Fruit fly (Drosophila melanogaster): ENCODE data around the gene CG34164.

The CG34164 gene

dm6 chr2L:12025505-12025904 is 30.6 kb upstream of the CG34164 start (continued):
- TF ChIP-seq pdm3 (GFP tag; optimal IDR thresholded peaks at IDR 0.05) (no peak), CG7368 (GFP tag; optimal IDR thresholded peaks at IDR 0.05) (no peak), CG1621 (tag; optimal IDR thresholded peaks at IDR 0.05) (peak; percentile 40), CG4318 (GFP tag; optimal IDR thresholded peaks at IDR 0.05) (no peak), Hr4 (GFP tag; optimal IDR thresholded peaks at IDR 0.05) (no peak), CG32006 (GFP tag; optimal IDR thresholded peaks at IDR 0.05) (peak; percentile 7), Sox15 (GFP tag; optimal IDR thresholded peaks at IDR 0.05) (no peak), Lpt (GFP tag; optimal IDR thresholded peaks at IDR 0.05) (peak; percentile 31), salr (GFP tag; optimal IDR thresholded peaks at IDR 0.05) (peak in 1 of 2 experiments; percentile 35), CG31627 (GFP tag; optimal IDR thresholded peaks at IDR 0.05) (peak; percentile 31), CG3919 (GFP tag; optimal IDR thresholded peaks at IDR 0.05) (peak; percentile 42), Smox (GFP tag; optimal IDR thresholded peaks at IDR 0.05) (no peak), CG6276 (GFP tag; optimal IDR thresholded peaks at IDR 0.05) (peak; percentile 55), topi (GFP tag; optimal IDR thresholded peaks at IDR 0.05) (peak; percentile 11)

dm6 chr2L:12026458-12027431 is 29.4 kb upstream of the CG34164 start:
- TF ChIP-seq CG3032 (tag; optimal IDR thresholded peaks at IDR 0.05) (peak; percentile 78), dac (GFP tag; optimal IDR thresholded peaks at IDR 0.05) (no peak), Sox102F (GFP tag; optimal IDR thresholded peaks at IDR 0.05) (peak; percentile 43), CG6854 (GFP tag; optimal IDR thresholded peaks at IDR 0.05) (peak; percentile 65), CG11294 (GFP tag; IDR thresholded peaks at IDR 0.05) (peak; percentile 43), CG8632 (GFP tag; optimal IDR thresholded peaks at IDR 0.05) (peak; percentile 80), CG8319 (GFP tag; optimal IDR thresholded peaks at IDR 0.05) (peak; percentile 50), Blimp-1 (GFP tag; optimal IDR thresholded peaks at IDR 0.05) (peak; percentile 58), CG32006 (GFP tag; optimal IDR thresholded peaks at IDR 0.05) (peak; percentile 92), CG3919 (GFP tag; optimal IDR thresholded peaks at IDR 0.05) (peak; percentile 80), Sox14 (GFP tag; optimal IDR thresholded peaks at IDR 0.05) (peak; percentile 68), esn (GFP tag; optimal IDR thresholded peaks at IDR 0.05) (peak; percentile 84), topi (GFP tag; optimal IDR thresholded peaks at IDR 0.05) (peak; percentile 75), fd59A (GFP tag; optimal IDR thresholded peaks at IDR 0.05) (peak; percentile 71), CG6163 (GFP tag; IDR thresholded peaks at IDR 0.05) (peak; percentile 79; the same call in 2 of the 3 replicates), Eip78C (GFP tag) (peak; percentile 91), Smox (GFP tag; optimal IDR thresholded peaks at IDR 0.05) (peak; percentile 65), Met (GFP tag; optimal IDR thresholded peaks at IDR 0.05) (peak; percentile 64), dsx (GFP tag; optimal IDR thresholded peaks at IDR 0.05; ENCODE audit: poor library complexity, severe bottlenecking) (peak; percentile 79), CG6276 (GFP tag; optimal IDR thresholded peaks at IDR 0.05) (peak; percentile 86), CG6808 (GFP tag; optimal IDR thresholded peaks at IDR 0.05) (peak; percentile 85), OdsH (GFP tag; optimal IDR thresholded peaks at IDR 0.05) (peak; percentile 72), CG9139 (GFP tag; optimal IDR thresholded peaks at IDR 0.05) (peak; percentile 91), CG8119 (GFP tag; IDR thresholded peaks at IDR 0.05) (peak; percentile 69; the same call in 2 of the 3 replicates), CG31627 (GFP tag; optimal IDR thresholded peaks at IDR 0.05) (peak; percentile 74), CG34406 (GFP tag; optimal IDR thresholded peaks at IDR 0.05) (peak; percentile 84), Sox15 (GFP tag; optimal IDR thresholded peaks at IDR 0.05) (peak; percentile 73), CG16779 (tag; optimal IDR thresholded peaks at IDR 0.05) (peak; percentile 67), Ets21C (GFP tag; optimal IDR thresholded peaks at IDR 0.05) (peak; percentile 62), pdm3 (GFP tag; optimal IDR thresholded peaks at IDR 0.05) (peak; percentile 71), svp (GFP tag) (peak; percentile 87), spab (GFP tag; optimal IDR thresholded peaks at IDR 0.05) (peak; percentile 75), CG4318 (GFP tag; optimal IDR thresholded peaks at IDR 0.05) (peak; percentile 84), Eip93F (GFP tag; optimal IDR thresholded peaks at IDR 0.05) (peak; percentile 29), eg (GFP tag; IDR thresholded peaks at IDR 0.05) (peak; percentile 91), Gug (GFP tag; IDR thresholded peaks at IDR 0.05) (peak; percentile 56), acj6 (GFP tag; optimal IDR thresholded peaks at IDR 0.05) (peak; percentile 79), CG10631 (GFP tag; optimal IDR thresholded peaks at IDR 0.05) (peak; percentile 82), CG10669 (GFP tag; optimal IDR thresholded peaks at IDR 0.05) (peak; percentile 70), Hr38 (GFP tag; optimal IDR thresholded peaks at IDR 0.05) (no peak), CG15336 (GFP tag; IDR thresholded peaks at IDR 0.05) (peak; percentile 67)

All from whole organism, prepupa.